Worm (Caenorhabditis elegans) whole organism, L4 larva: ENCODE data around the gene F28E10.4.

Experiments used
- aly-2 ChIP-seq: sonication (generic microtip); optimal IDR thresholded peaks from 2 replicates; lab custom pipeline; 2018; ENCODE audit warnings: missing biosample characterization, missing genetic modification characterization
- ama-1 ChIP-seq: fragments of 150-350 bp; optimal IDR thresholded peaks from 2 replicates; lab custom pipeline; 2014; ENCODE audit warnings: inconsistent platforms, mixed read lengths
- ceh-28 ChIP-seq: fragments of 150-350 bp; optimal IDR thresholded peaks from 2 replicates; lab custom pipeline; 2014; ENCODE audit warnings: missing biosample characterization, missing genetic modification reagents, missing genetic modification characterization
- ceh-32 ChIP-seq: sonication (generic microtip); optimal IDR thresholded peaks from 2 replicates; lab custom pipeline; 2016; ENCODE audit warnings: mild to moderate bottlenecking, missing genetic modification characterization, missing compliant biosample characterization; ENCODE audit not compliant: poor library complexity
- fos-1 ChIP-seq: fragments of 150-350 bp; optimal IDR thresholded peaks from 2 replicates; lab custom pipeline; 2014; ENCODE audit warnings: missing biosample characterization, missing genetic modification characterization
- hlh-30 ChIP-seq: sonication (generic microtip); optimal IDR thresholded peaks from 2 replicates; lab custom pipeline; 2017; ENCODE audit warnings: antibody characterized with exemption, mild to moderate bottlenecking, missing genetic modification characterization, missing compliant biosample characterization; ENCODE audit not compliant: insufficient read depth
- hmg-1.1 ChIP-seq: fragments of 200-800 bp; sonication (Bioruptor generic); IDR thresholded peaks from 2 replicates; pipeline ENCODE4 v1.3.6; 2022; ENCODE audit warnings: missing genetic modification reagents, missing genetic modification characterization, missing compliant biosample characterization
- lin-13 ChIP-seq: fragments of 150-350 bp; optimal IDR thresholded peaks from 2 replicates; lab custom pipeline; 2014; ENCODE audit warnings: missing biosample characterization, missing genetic modification reagents, missing genetic modification characterization
- nhr-237 ChIP-seq: sonication (generic microtip); optimal IDR thresholded peaks from 2 replicates; lab custom pipeline; 2017; ENCODE audit warnings: missing biosample characterization, missing genetic modification characterization
- nhr-76 ChIP-seq: fragments of 150-350 bp; optimal IDR thresholded peaks from 2 replicates; lab custom pipeline; 2014; ENCODE audit warnings: missing biosample characterization, missing genetic modification characterization
- unc-62 ChIP-seq, 3 experiments: fragments of 150-350 bp in 1 of 3; sonication (generic microtip); optimal IDR thresholded peaks in 2 of 3; peaks in 1 of 3; 1 replicate in 1 of 3; 2 replicates in 2 of 3; lab custom pipeline; 2014 to 2017; ENCODE audit warnings: missing biosample characterization in 3 of 3, missing genetic modification characterization in 3 of 3, missing genetic modification reagents in 3 of 3, missing genotype in 1 of 3

ce11 chrIV:4557731-4558130 lies 9.5 kb downstream of the F28E10.4 start:
- TF ChIP-seq hmg-1.1: no peak
- TF ChIP-seq nhr-237 (tag; lab: Kevin White, UChicago): no peak
- TF ChIP-seq unc-62 (GFP tag; optimal IDR thresholded peaks at IDR 0.05 in 1 of 2; lab: Kevin White, UChicago): peak in 1 of 2 experiments; percentile 88
- no peak for TF ChIP-seq unc-62 (tag; optimal IDR thresholded peaks at IDR 0.05; lab: Kevin White, UChicago)
- TF ChIP-seq ama-1 (lab: Kevin White, UChicago): no peak
- TF ChIP-seq ceh-28 (tag; lab: Kevin White, UChicago): no peak
- TF ChIP-seq lin-13: no peak
- TF ChIP-seq hlh-30: peak; percentile 45
- no peak for TF ChIP-seq nhr-76 (tag; lab: Kevin White, UChicago)
- TF ChIP-seq fos-1 (tag; lab: Kevin White, UChicago): no peak
- TF ChIP-seq ceh-32: no peak
- TF ChIP-seq aly-2 (tag; lab: Kevin White, UChicago): no peak
